Worm (Caenorhabditis elegans) whole organism, L4/young adult: ENCODE results near the gene znf-207.

Source experiments
- W03F9.2 ChIP-seq: fragments of 150-350 bp; optimal IDR thresholded peaks from 2 replicates; lab custom pipeline; 2014; ENCODE audit warnings: missing biosample characterization, missing genetic modification characterization
- dao-5 ChIP-seq: sonication (generic microtip); optimal IDR thresholded peaks from 2 replicates; lab custom pipeline; 2016; ENCODE audit warnings: missing genotype, missing genetic modification characterization, moderate library complexity, missing compliant biosample characterization
- him-1 ChIP-seq: sonication (generic microtip); optimal IDR thresholded peaks from 2 replicates; lab custom pipeline; 2016; ENCODE audit warnings: missing genotype, missing genetic modification reagents, missing genetic modification characterization, missing compliant biosample characterization

- TF ChIP-seq him-1 (tag; lab: Kevin White, UChicago) (no peak), dao-5 (tag; lab: Kevin White, UChicago) (no peak), W03F9.2 (tag; lab: Kevin White, UChicago) (no peak)
These were observed 6.3 kb downstream of the znf-207 start, which contains the start of gene gspd-1 for ce11 chrIV:11317119-11317518.
